Worm (Caenorhabditis elegans) whole organism, late embryonic: ENCODE data around the gene Y116A8C.40.

Experiments
- F13H6.1 ChIP-seq: sonication (generic microtip); optimal IDR thresholded peaks from 2 replicates; lab custom pipeline; 2016; ENCODE audit warnings: missing genetic modification characterization, missing compliant biosample characterization
- K02D7.2 ChIP-seq: sonication (generic microtip); optimal IDR thresholded peaks from 2 replicates; lab custom pipeline; 2017; ENCODE audit warnings: mild to moderate bottlenecking, missing genetic modification characterization, missing compliant biosample characterization
- T23F11.4 ChIP-seq: fragments of 200-800 bp; sonication (Bioruptor generic); optimal IDR thresholded peaks from 2 replicates; lab custom pipeline; 2018; ENCODE audit warnings: mild to moderate bottlenecking, missing genetic modification characterization, missing compliant biosample characterization
- Y22D7AL.16 ChIP-seq: sonication (generic microtip); optimal IDR thresholded peaks from 2 replicates; lab custom pipeline; 2016; ENCODE audit warnings: missing genetic modification characterization, missing compliant biosample characterization
- ahr-1 ChIP-seq: sonication (generic microtip); optimal IDR thresholded peaks from 2 replicates; lab custom pipeline; 2016; ENCODE audit warnings: missing genetic modification characterization, missing compliant biosample characterization
- ama-1 ChIP-seq: fragments of 150-350 bp; optimal IDR thresholded peaks from 2 replicates; lab custom pipeline; 2014
- ceh-2 ChIP-seq: sonication (generic microtip); optimal IDR thresholded peaks from 2 replicates; lab custom pipeline; 2016; ENCODE audit warnings: missing genotype, missing genetic modification characterization, missing compliant biosample characterization
- ceh-24 ChIP-seq: sonication (generic microtip); optimal IDR thresholded peaks from 2 replicates; lab custom pipeline; 2016; ENCODE audit warnings: mild to moderate bottlenecking, missing genetic modification characterization, missing compliant biosample characterization
- ceh-30 ChIP-seq: fragments of 150-350 bp; optimal IDR thresholded peaks from 2 replicates; lab custom pipeline; 2014; ENCODE audit warnings: missing biosample characterization, missing genetic modification characterization
- ceh-31 ChIP-seq: sonication (generic microtip); optimal IDR thresholded peaks from 2 replicates; lab custom pipeline; 2016; ENCODE audit warnings: missing genetic modification characterization, missing compliant biosample characterization
- ceh-34 ChIP-seq: sonication (generic microtip); optimal IDR thresholded peaks from 2 replicates; lab custom pipeline; 2016; ENCODE audit warnings: mild to moderate bottlenecking, missing genetic modification characterization, missing compliant biosample characterization
- ceh-45 ChIP-seq: fragments of 200-800 bp; sonication (Bioruptor generic); IDR thresholded peaks from 2 replicates; pipeline ENCODE4 v1.3.6; 2022; ENCODE audit warnings: missing genetic modification reagents, missing genetic modification characterization, missing compliant biosample characterization
- ceh-48 ChIP-seq: sonication (generic microtip); optimal IDR thresholded peaks from 2 replicates; lab custom pipeline; 2016; ENCODE audit warnings: missing genetic modification characterization, inconsistent platforms, missing compliant biosample characterization
- ceh-9 ChIP-seq: sonication (generic microtip); optimal IDR thresholded peaks from 2 replicates; lab custom pipeline; 2016; ENCODE audit warnings: mild to moderate bottlenecking, missing genetic modification characterization, inconsistent platforms, missing compliant biosample characterization
- che-1 ChIP-seq: sonication (generic microtip); optimal IDR thresholded peaks from 2 replicates; lab custom pipeline; 2016; ENCODE audit warnings: mild to moderate bottlenecking, missing genetic modification characterization, missing compliant biosample characterization
- dmd-4 ChIP-seq: sonication (generic microtip); optimal IDR thresholded peaks from 2 replicates; lab custom pipeline; 2016; ENCODE audit warnings: borderline replicate concordance, missing genetic modification characterization, missing compliant biosample characterization
- elt-4 ChIP-seq: sonication (generic microtip); optimal IDR thresholded peaks from 2 replicates; lab custom pipeline; 2016; ENCODE audit warnings: missing genetic modification characterization, missing compliant biosample characterization
- ets-4 ChIP-seq: sonication (generic microtip); optimal IDR thresholded peaks from 2 replicates; lab custom pipeline; 2016; ENCODE audit warnings: missing genetic modification characterization, missing compliant biosample characterization
- fax-1 ChIP-seq: sonication (generic microtip); optimal IDR thresholded peaks from 2 replicates; lab custom pipeline; 2016; ENCODE audit warnings: missing genotype, missing genetic modification characterization, missing compliant biosample characterization
- fkh-10 ChIP-seq: fragments of 150-350 bp; optimal IDR thresholded peaks from 2 replicates; lab custom pipeline; 2014; ENCODE audit warnings: missing biosample characterization, missing genetic modification reagents, missing genetic modification characterization
- fkh-6 ChIP-seq: sonication (generic microtip); optimal IDR thresholded peaks from 2 replicates; lab custom pipeline; 2016; ENCODE audit warnings: missing genetic modification characterization, missing compliant biosample characterization
- gmeb-2 ChIP-seq: sonication (generic microtip); optimal IDR thresholded peaks from 2 replicates; lab custom pipeline; 2016; ENCODE audit warnings: missing genetic modification characterization, inconsistent platforms, missing compliant biosample characterization
- hlh-13 ChIP-seq: fragments of 200-800 bp; sonication (Bioruptor generic); optimal IDR thresholded peaks from 2 replicates; lab custom pipeline; 2018; ENCODE audit warnings: mild to moderate bottlenecking, missing genetic modification characterization, missing compliant biosample characterization
- hlh-30 ChIP-seq: sonication (generic microtip); optimal IDR thresholded peaks from 2 replicates; lab custom pipeline; 2017; ENCODE audit warnings: antibody characterized with exemption, missing genetic modification characterization, missing compliant biosample characterization; ENCODE audit not compliant: insufficient read depth
- hlh-6 ChIP-seq: sonication (generic microtip); optimal IDR thresholded peaks from 2 replicates; lab custom pipeline; 2016; ENCODE audit warnings: missing genotype, missing genetic modification characterization, missing compliant biosample characterization
- hlh-8 ChIP-seq: sonication (generic microtip); optimal IDR thresholded peaks from 2 replicates; lab custom pipeline; 2016; ENCODE audit warnings: missing genotype, missing genetic modification characterization, missing compliant biosample characterization
- lim-6 ChIP-seq: sonication (generic microtip); optimal IDR thresholded peaks from 2 replicates; lab custom pipeline; 2016; ENCODE audit warnings: missing genetic modification characterization, missing compliant biosample characterization
- lin-11 ChIP-seq: fragments of 200-800 bp; sonication (Bioruptor generic); optimal IDR thresholded peaks from 2 replicates; lab custom pipeline; 2018; ENCODE audit warnings: mild to moderate bottlenecking, missing genetic modification characterization, missing compliant biosample characterization
- madf-2 ChIP-seq: sonication (generic microtip); optimal IDR thresholded peaks from 2 replicates; lab custom pipeline; 2017; ENCODE audit warnings: missing genetic modification characterization, missing compliant biosample characterization
- mec-3 ChIP-seq: sonication (generic microtip); optimal IDR thresholded peaks from 2 replicates; lab custom pipeline; 2016; ENCODE audit warnings: borderline replicate concordance, missing genetic modification characterization, missing compliant biosample characterization
- nfya-1 ChIP-seq: sonication (generic microtip); optimal IDR thresholded peaks from 2 replicates; lab custom pipeline; 2017; ENCODE audit warnings: missing genetic modification characterization, mild to moderate bottlenecking, missing compliant biosample characterization, antibody characterized with exemption, moderate library complexity
- nhr-11 ChIP-seq: fragments of 150-350 bp; optimal IDR thresholded peaks from 2 replicates; lab custom pipeline; 2014; ENCODE audit warnings: missing biosample characterization, missing genetic modification characterization
- nhr-232 ChIP-seq: sonication (generic microtip); optimal IDR thresholded peaks from 2 replicates; lab custom pipeline; 2016; ENCODE audit warnings: missing genetic modification characterization, missing compliant biosample characterization
- npax-4 ChIP-seq: sonication (generic microtip); optimal IDR thresholded peaks from 2 replicates; lab custom pipeline; 2016; ENCODE audit warnings: missing genetic modification characterization, missing compliant biosample characterization
- odd-2 ChIP-seq: sonication (generic microtip); optimal IDR thresholded peaks from 2 replicates; lab custom pipeline; 2017; ENCODE audit warnings: antibody characterized with exemption, mild to moderate bottlenecking, missing genetic modification characterization, missing compliant biosample characterization
- pat-9 ChIP-seq: fragments of 200-800 bp; sonication (Bioruptor generic); optimal IDR thresholded peaks from 2 replicates; lab custom pipeline; 2018; ENCODE audit warnings: mild to moderate bottlenecking, missing genetic modification characterization, moderate library complexity, missing compliant biosample characterization
- pax-1 ChIP-seq: fragments of 150-350 bp; optimal IDR thresholded peaks from 2 replicates; lab custom pipeline; 2014; ENCODE audit warnings: missing biosample characterization, missing genetic modification characterization
- pqm-1 ChIP-seq: sonication (generic microtip); optimal IDR thresholded peaks from 2 replicates; lab custom pipeline; 2016; ENCODE audit warnings: missing genetic modification characterization, missing compliant biosample characterization
- pros-1 ChIP-seq: fragments of 150-350 bp; optimal IDR thresholded peaks from 2 replicates; lab custom pipeline; 2014; ENCODE audit warnings: missing biosample characterization, missing genetic modification reagents, missing genetic modification characterization
- rnt-1 ChIP-seq: sonication (generic microtip); optimal IDR thresholded peaks from 2 replicates; lab custom pipeline; 2016; ENCODE audit warnings: missing genetic modification characterization, missing compliant biosample characterization
- sox-2 ChIP-seq: fragments of 200-800 bp; sonication (Bioruptor generic); IDR thresholded peaks from 2 replicates; pipeline ENCODE4 v1.3.6; 2022; ENCODE audit warnings: missing genetic modification reagents, missing genetic modification characterization, missing compliant biosample characterization
- tbx-2 ChIP-seq: sonication (generic microtip); optimal IDR thresholded peaks from 2 replicates; lab custom pipeline; 2016; ENCODE audit warnings: missing genetic modification characterization, missing compliant biosample characterization
- tbx-7 ChIP-seq: sonication (generic microtip); optimal IDR thresholded peaks from 2 replicates; lab custom pipeline; 2016; ENCODE audit warnings: missing genotype, missing genetic modification characterization, missing compliant biosample characterization
- ttx-3 ChIP-seq: sonication (generic microtip); optimal IDR thresholded peaks from 2 replicates; lab custom pipeline; 2016; ENCODE audit warnings: missing genetic modification reagents, missing genetic modification characterization, missing compliant biosample characterization
- unc-3 ChIP-seq, 2 experiments: fragments of 200-800 bp in 1 of 2; sonication (Bioruptor generic) in 1 of 2; sonication (generic microtip) in 1 of 2; conservative IDR thresholded peaks in 1 of 2; optimal IDR thresholded peaks in 1 of 2; 2 replicates each; pipeline versions ENCODE4 v1.3.6 to Lab custom; 2016 to 2022; ENCODE audit warnings: missing compliant biosample characterization in 2 of 2, missing genetic modification characterization in 2 of 2, missing genetic modification reagents in 1 of 2
- unc-42 ChIP-seq: sonication (generic microtip); optimal IDR thresholded peaks from 2 replicates; lab custom pipeline; 2016; ENCODE audit warnings: missing genotype, missing genetic modification characterization, missing compliant biosample characterization
- zip-5 ChIP-seq: sonication (generic microtip); optimal IDR thresholded peaks from 2 replicates; lab custom pipeline; 2016; ENCODE audit warnings: missing genetic modification characterization, missing compliant biosample characterization
- ztf-16 ChIP-seq: sonication (generic microtip); optimal IDR thresholded peaks from 2 replicates; lab custom pipeline; 2017; ENCODE audit warnings: missing genetic modification characterization, missing compliant biosample characterization

The Y116A8C.40 gene

DNA sequence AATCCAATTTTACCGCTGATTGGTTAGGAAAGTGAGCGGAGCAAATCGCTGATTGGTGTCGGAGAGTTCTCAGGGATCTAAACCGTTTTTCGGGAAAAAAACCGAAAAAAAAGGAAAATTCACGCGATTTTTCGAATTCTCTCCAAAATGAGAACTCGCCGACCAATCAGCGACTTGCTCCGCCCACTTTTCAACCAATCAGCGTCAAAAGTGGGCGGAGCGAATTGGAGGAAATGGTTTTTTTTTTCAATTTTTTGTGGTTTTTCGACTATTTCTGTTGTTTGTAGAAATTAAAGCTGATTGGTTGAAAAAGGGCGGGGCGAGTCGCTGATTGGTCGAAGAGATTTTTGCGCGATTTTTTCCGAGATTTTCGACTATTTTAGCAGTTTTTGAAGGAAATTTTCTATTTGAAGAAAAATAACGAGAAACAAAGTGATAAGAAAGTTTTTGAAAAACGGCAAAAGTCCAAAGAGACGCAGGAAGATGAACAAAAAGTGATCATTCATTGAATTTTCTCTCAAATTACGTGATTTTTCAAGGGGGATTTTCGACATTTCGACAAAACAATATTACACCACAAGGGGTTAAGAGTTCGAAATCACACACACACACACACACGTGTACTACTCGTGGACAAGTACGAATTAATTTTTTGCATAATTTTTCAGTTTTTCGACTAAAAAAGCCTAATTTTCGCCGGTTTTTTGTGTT lies 50.0 kb downstream of the Y116A8C.40 start:
- no peak for TF ChIP-seq che-1 (tag; lab: Kevin White, UChicago)
- TF ChIP-seq nfya-1 (tag; lab: Kevin White, UChicago) = peak; percentile 92
- TF ChIP-seq, all 69 proteins: peak for 1

DNA sequence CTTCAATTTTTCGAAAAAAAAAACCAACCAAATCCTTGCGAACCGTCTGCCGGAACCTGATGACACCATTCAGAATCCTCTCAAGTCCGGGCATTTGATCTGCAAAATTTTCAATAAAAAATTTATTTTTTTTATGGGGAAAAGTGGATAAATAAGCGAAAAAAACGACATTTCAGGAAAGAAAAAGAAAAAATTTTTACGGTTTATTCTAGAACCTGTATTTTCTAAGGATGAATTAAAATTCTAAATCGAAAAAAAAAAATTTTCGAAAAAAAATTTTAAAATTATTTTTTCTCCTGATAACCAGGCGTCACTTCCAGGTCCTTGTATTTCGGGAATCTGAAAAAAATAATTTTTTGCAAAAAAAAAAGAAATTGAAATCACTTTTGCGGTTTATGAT lies 50.6 kb downstream of the Y116A8C.40 start, which contains the start of gene bca-2:
Gene bca-2 (minus strand): TSS at position 101 of the 400 bp plus-strand sequence.
- no peak for TF ChIP-seq hlh-13
- no peak for TF ChIP-seq pros-1 (tag; lab: Kevin White, UChicago)
- no peak for TF ChIP-seq nhr-232 (tag; lab: Kevin White, UChicago)
- no peak for TF ChIP-seq mec-3
- TF ChIP-seq pqm-1 (tag; lab: Kevin White, UChicago) = no peak
- TF ChIP-seq madf-2 (tag; lab: Kevin White, UChicago) = no peak
- no peak for TF ChIP-seq ceh-48 (tag; lab: Kevin White, UChicago)
- TF ChIP-seq lin-11 (tag; lab: Kevin White, UChicago) = no peak
- no peak for TF ChIP-seq gmeb-2
- no peak for TF ChIP-seq T23F11.4 (GFP tag; lab: Kevin White, UChicago)
- TF ChIP-seq nhr-11 (tag; lab: Kevin White, UChicago) = no peak

DNA sequence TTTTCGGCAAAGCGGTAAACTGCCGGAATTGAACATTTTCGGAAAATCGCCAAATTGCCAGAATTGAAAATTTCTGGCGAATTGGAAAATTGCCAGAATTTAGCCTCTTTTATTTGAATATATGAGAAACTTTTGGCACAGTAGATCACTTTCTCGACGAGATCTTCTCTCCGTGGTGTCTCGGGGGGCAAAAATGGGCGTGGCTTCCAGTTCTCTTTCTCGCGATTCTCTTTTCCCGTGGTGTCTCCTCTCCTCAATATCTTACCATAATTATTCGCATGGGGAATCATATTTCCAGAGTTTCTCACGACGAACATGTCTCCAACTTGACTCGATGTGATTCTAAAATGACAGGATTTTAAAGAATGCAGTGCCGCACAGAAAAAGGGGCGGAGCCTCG lies 51.7 kb downstream of the Y116A8C.40 start:
- no peak for TF ChIP-seq dmd-4
- TF ChIP-seq fkh-6 = peak; percentile 9
- TF ChIP-seq unc-3 (GFP tag; conservative IDR thresholded peaks at IDR 0.05; lab: Robert Waterston, UW) = no peak
- no peak for TF ChIP-seq unc-3 (tag; optimal IDR thresholded peaks at IDR 0.05; lab: Kevin White, UChicago)
- no peak for TF ChIP-seq hlh-8 (tag; lab: Kevin White, UChicago)
- no peak for TF ChIP-seq pqm-1 (tag; lab: Kevin White, UChicago)
- TF ChIP-seq unc-42 (tag; lab: Kevin White, UChicago) = no peak
- no peak for TF ChIP-seq nfya-1 (tag; lab: Kevin White, UChicago)
- TF ChIP-seq hlh-30 (tag; lab: Kevin White, UChicago) = no peak
- TF ChIP-seq ttx-3 (tag; lab: Kevin White, UChicago) = no peak
- no peak for TF ChIP-seq ceh-24 (tag; lab: Kevin White, UChicago)
- peak; percentile 10 for TF ChIP-seq ets-4 (tag; lab: Kevin White, UChicago)
- no peak for TF ChIP-seq pat-9 (tag; lab: Kevin White, UChicago)
- no peak for TF ChIP-seq Y22D7AL.16 (tag; lab: Kevin White, UChicago)
- TF ChIP-seq ceh-34 (tag; lab: Kevin White, UChicago) = peak; percentile 56
- TF ChIP-seq lim-6 (tag; lab: Kevin White, UChicago) = peak; percentile 7
- TF ChIP-seq ztf-16 (tag; lab: Kevin White, UChicago) = no peak
- no peak for TF ChIP-seq ama-1 (lab: Kevin White, UChicago)
- no peak for TF ChIP-seq elt-4
- TF ChIP-seq ceh-31 (tag; lab: Kevin White, UChicago) = peak; percentile 75
- TF ChIP-seq fkh-10 (GFP tag; lab: Kevin White, UChicago) = no peak
- TF ChIP-seq ceh-45 (GFP tag; lab: Robert Waterston, UW) = no peak
- TF ChIP-seq rnt-1 = peak; percentile 26
- TF ChIP-seq sox-2 (GFP tag; lab: Robert Waterston, UW) = no peak
- no peak for TF ChIP-seq odd-2
- TF ChIP-seq K02D7.2 (tag; lab: Kevin White, UChicago) = no peak
- TF ChIP-seq hlh-6 (tag; lab: Kevin White, UChicago) = peak; percentile 43
- TF ChIP-seq tbx-2 (tag; lab: Kevin White, UChicago) = peak; percentile 88
- TF ChIP-seq ceh-9 = no peak
- no peak for TF ChIP-seq ceh-48 (tag; lab: Kevin White, UChicago)
- TF ChIP-seq zip-5 (tag; lab: Kevin White, UChicago) = peak; percentile 38
- TF ChIP-seq pax-1 (tag; lab: Kevin White, UChicago) = no peak
- TF ChIP-seq gmeb-2 = no peak
- TF ChIP-seq fax-1 (tag; lab: Kevin White, UChicago) = peak; percentile 61
- no peak for TF ChIP-seq T23F11.4 (GFP tag; lab: Kevin White, UChicago)
- TF ChIP-seq ceh-2 (tag; lab: Kevin White, UChicago) = peak; percentile 72
- TF ChIP-seq F13H6.1 (tag; lab: Kevin White, UChicago) = no peak
- TF ChIP-seq npax-4 (tag; lab: Kevin White, UChicago) = no peak
- TF ChIP-seq tbx-7 (tag; lab: Kevin White, UChicago) = peak; percentile 52
- peak; percentile 18 for TF ChIP-seq ahr-1 (tag; lab: Kevin White, UChicago)
- no peak for TF ChIP-seq ceh-30
